Worm (Caenorhabditis elegans) whole organism, L3 larva: ENCODE results near the gene ell-1.

Experiments
- R02D3.7 ChIP-seq: fragments of 150-350 bp; optimal IDR thresholded peaks from 2 replicates; lab custom pipeline; 2014; ENCODE audit warnings: missing biosample characterization, missing genetic modification characterization
- ZK546.5 ChIP-seq: sonication (generic microtip); optimal IDR thresholded peaks from 2 replicates; lab custom pipeline; 2017; ENCODE audit warnings: missing biosample characterization, missing genetic modification characterization
- ceh-16 ChIP-seq: sonication (generic microtip); optimal IDR thresholded peaks from 2 replicates; lab custom pipeline; 2017; ENCODE audit warnings: missing biosample characterization, missing genetic modification characterization
- ceh-28 ChIP-seq: fragments of 150-350 bp; optimal IDR thresholded peaks from 2 replicates; lab custom pipeline; 2014; ENCODE audit warnings: missing biosample characterization, missing genetic modification reagents, missing genetic modification characterization
- ceh-82 ChIP-seq: fragments of 150-350 bp; optimal IDR thresholded peaks from 2 replicates; lab custom pipeline; 2014; ENCODE audit warnings: missing biosample characterization, missing genetic modification characterization
- ceh-9 ChIP-seq: sonication (generic microtip); optimal IDR thresholded peaks from 2 replicates; lab custom pipeline; 2018; ENCODE audit warnings: missing biosample characterization, missing genetic modification characterization
- daf-12 ChIP-seq: fragments of 150-350 bp; optimal IDR thresholded peaks from 2 replicates; lab custom pipeline; 2014; ENCODE audit warnings: missing biosample characterization, missing genetic modification reagents, missing genetic modification characterization
- egl-5 ChIP-seq: fragments of 150-350 bp; optimal IDR thresholded peaks from 2 replicates; lab custom pipeline; 2017; ENCODE audit warnings: missing biosample characterization, missing genetic modification reagents, missing genetic modification characterization, inconsistent platforms
- elt-1 ChIP-seq: fragments of 150-350 bp; optimal IDR thresholded peaks from 2 replicates; lab custom pipeline; 2014; ENCODE audit warnings: missing biosample characterization, missing genetic modification characterization
- elt-2 ChIP-seq: sonication (generic microtip); optimal IDR thresholded peaks from 2 replicates; lab custom pipeline; 2016; ENCODE audit warnings: missing genetic modification reagents, mild to moderate bottlenecking, missing genetic modification characterization, missing compliant biosample characterization
- eor-1 ChIP-seq, 2 experiments: fragments of 150-350 bp; optimal IDR thresholded peaks; 2 replicates each; lab custom pipeline; 2014 to 2018; ENCODE audit warnings: missing biosample characterization in 2 of 2, missing genetic modification characterization in 2 of 2
- fkh-10 ChIP-seq: sonication (generic microtip); optimal IDR thresholded peaks from 2 replicates; lab custom pipeline; 2017; ENCODE audit warnings: missing biosample characterization, missing genetic modification reagents, missing genetic modification characterization
- fos-1 ChIP-seq: fragments of 150-350 bp; optimal IDR thresholded peaks from 2 replicates; lab custom pipeline; 2014; ENCODE audit warnings: missing biosample characterization, missing genetic modification characterization
- lin-15B ChIP-seq: fragments of 150-350 bp; optimal IDR thresholded peaks from 2 replicates; lab custom pipeline; 2014; ENCODE audit warnings: missing biosample characterization, missing genetic modification characterization
- lin-39 ChIP-seq: fragments of 150-350 bp; optimal IDR thresholded peaks from 2 replicates; lab custom pipeline; 2018; ENCODE audit warnings: missing biosample characterization, missing genetic modification reagents, missing genetic modification characterization
- lsy-12 ChIP-seq: sonication (generic microtip); optimal IDR thresholded peaks from 2 replicates; lab custom pipeline; 2016; ENCODE audit warnings: mild to moderate bottlenecking, missing genetic modification characterization, missing compliant biosample characterization
- mdl-1 ChIP-seq: fragments of 150-350 bp; optimal IDR thresholded peaks from 2 replicates; lab custom pipeline; 2014; ENCODE audit warnings: missing biosample characterization, missing genetic modification characterization
- mml-1 ChIP-seq: fragments of 150-350 bp; sonication (generic microtip); optimal IDR thresholded peaks from 3 replicates; lab custom pipeline; 2014; ENCODE audit warnings: missing biosample characterization, missing genetic modification characterization
- nfya-1 ChIP-seq: sonication (generic microtip); optimal IDR thresholded peaks from 2 replicates; lab custom pipeline; 2017; ENCODE audit warnings: missing genetic modification characterization, mild to moderate bottlenecking, missing compliant biosample characterization, antibody characterized with exemption, moderate library complexity; ENCODE audit not compliant: insufficient read depth
- nhr-11 ChIP-seq: fragments of 150-350 bp; optimal IDR thresholded peaks from 2 replicates; lab custom pipeline; 2014; ENCODE audit warnings: missing biosample characterization, missing genetic modification characterization
- nhr-12 ChIP-seq: fragments of 150-350 bp; optimal IDR thresholded peaks from 2 replicates; lab custom pipeline; 2014; ENCODE audit warnings: missing biosample characterization, missing genetic modification characterization
- nhr-23 ChIP-seq: fragments of 150-350 bp; optimal IDR thresholded peaks from 2 replicates; lab custom pipeline; 2014; ENCODE audit warnings: missing biosample characterization, missing genetic modification reagents, missing genetic modification characterization
- nhr-237 ChIP-seq: fragments of 150-350 bp; optimal IDR thresholded peaks from 2 replicates; lab custom pipeline; 2014; ENCODE audit warnings: missing biosample characterization, missing genetic modification characterization
- nhr-25 ChIP-seq: sonication (generic microtip); optimal IDR thresholded peaks from 2 replicates; lab custom pipeline; 2017; ENCODE audit warnings: missing biosample characterization, missing genetic modification characterization
- nhr-28 ChIP-seq: fragments of 150-350 bp; optimal IDR thresholded peaks from 2 replicates; lab custom pipeline; 2014; ENCODE audit warnings: missing biosample characterization, missing genetic modification characterization
- nhr-43 ChIP-seq: sonication (generic microtip); optimal IDR thresholded peaks from 2 replicates; lab custom pipeline; 2016; ENCODE audit warnings: mild to moderate bottlenecking, missing genetic modification characterization, missing compliant biosample characterization; ENCODE audit not compliant: poor library complexity, severe bottlenecking
- nhr-67 ChIP-seq: fragments of 150-350 bp; optimal IDR thresholded peaks from 2 replicates; lab custom pipeline; 2014; ENCODE audit warnings: missing biosample characterization, missing genetic modification characterization
- nhr-76 ChIP-seq: fragments of 150-350 bp; sonication (generic microtip); optimal IDR thresholded peaks from 5 replicates; lab custom pipeline; 2014; ENCODE audit warnings: missing biosample characterization, missing genetic modification characterization
- nhr-77 ChIP-seq: fragments of 150-350 bp; optimal IDR thresholded peaks from 2 replicates; lab custom pipeline; 2014; ENCODE audit warnings: missing biosample characterization, missing genetic modification characterization
- pha-4 ChIP-seq: fragments of 150-350 bp; optimal IDR thresholded peaks from 2 replicates; lab custom pipeline; 2014; ENCODE audit warnings: missing biosample characterization, missing genetic modification reagents, missing genetic modification characterization
- pqm-1 ChIP-seq: fragments of 150-350 bp; optimal IDR thresholded peaks from 2 replicates; lab custom pipeline; 2017; ENCODE audit warnings: missing biosample characterization, missing genetic modification characterization, inconsistent platforms
- sea-2 ChIP-seq: fragments of 150-350 bp; sonication (generic microtip); optimal IDR thresholded peaks from 4 replicates; lab custom pipeline; 2014; ENCODE audit warnings: missing biosample characterization, missing genetic modification reagents, missing genetic modification characterization
- tbx-2 ChIP-seq: sonication (generic microtip); optimal IDR thresholded peaks from 2 replicates; lab custom pipeline; 2016; ENCODE audit warnings: mild to moderate bottlenecking, missing genetic modification characterization, missing compliant biosample characterization
- unc-39 ChIP-seq: sonication (generic microtip); optimal IDR thresholded peaks from 4 replicates; lab custom pipeline; 2017; ENCODE audit warnings: missing biosample characterization, missing genetic modification characterization
- unc-62 ChIP-seq: fragments of 150-350 bp; sonication (generic microtip); optimal IDR thresholded peaks from 4 replicates; lab custom pipeline; 2014; ENCODE audit warnings: missing biosample characterization, missing genetic modification reagents, missing genetic modification characterization
- zag-1 ChIP-seq: fragments of 150-350 bp; optimal IDR thresholded peaks from 2 replicates; lab custom pipeline; 2014; ENCODE audit warnings: missing biosample characterization, missing genetic modification characterization
- ztf-11 ChIP-seq: fragments of 150-350 bp; optimal IDR thresholded peaks from 2 replicates; lab custom pipeline; 2014; ENCODE audit warnings: missing biosample characterization, missing genetic modification characterization
- ztf-4 ChIP-seq: fragments of 150-350 bp; optimal IDR thresholded peaks from 2 replicates; lab custom pipeline; 2014; ENCODE audit warnings: missing biosample characterization, missing genetic modification characterization

ell-1 gene

ce11 chrIV:4393488-4393887, 722 bp upstream of the ell-1 start:
- TF ChIP-seq ceh-9 (no peak), fkh-10 (GFP tag; lab: Kevin White, UChicago) (no peak), nhr-11 (tag; lab: Kevin White, UChicago) (no peak), nhr-43 (tag; lab: Kevin White, UChicago) (no peak), pha-4 (tag; lab: Kevin White, UChicago) (no peak), lsy-12 (tag; lab: Kevin White, UChicago) (no peak), ztf-4 (tag; lab: Kevin White, UChicago) (no peak), ztf-11 (tag; lab: Kevin White, UChicago) (no peak), nhr-25 (tag; lab: Kevin White, UChicago) (no peak), nhr-23 (no peak), egl-5 (tag; lab: Kevin White, UChicago) (no peak), daf-12 (no peak), nhr-12 (tag; lab: Kevin White, UChicago) (no peak), ceh-28 (tag; lab: Kevin White, UChicago) (no peak), unc-62 (GFP tag; lab: Kevin White, UChicago) (no peak), ZK546.5 (no peak), sea-2 (GFP tag; lab: Kevin White, UChicago) (no peak), nhr-28 (tag; lab: Kevin White, UChicago) (no peak), zag-1 (tag; lab: Kevin White, UChicago) (no peak)

ce11 chrIV:4395555-4395954, 1.3 kb downstream of the ell-1 start:
- TF ChIP-seq fkh-10 (GFP tag; lab: Kevin White, UChicago) (no peak), elt-2 (tag; lab: Kevin White, UChicago) (no peak), sea-2 (GFP tag; lab: Kevin White, UChicago) (no peak), ceh-16 (tag; lab: Kevin White, UChicago) (no peak), ztf-11 (tag; lab: Kevin White, UChicago) (no peak), ztf-4 (tag; lab: Kevin White, UChicago) (no peak), nfya-1 (tag; lab: Kevin White, UChicago) (no peak), nhr-237 (tag; lab: Kevin White, UChicago) (no peak), ceh-9 (no peak), mml-1 (tag; lab: Kevin White, UChicago) (no peak)
- TF ChIP-seq, all 47 proteins: peak for 0

- no peak for TF ChIP-seq ztf-11 (tag; lab: Kevin White, UChicago)
- TF ChIP-seq fos-1 (tag; lab: Kevin White, UChicago) = no peak
- TF ChIP-seq elt-2 (tag; lab: Kevin White, UChicago) = no peak
- TF ChIP-seq nhr-25 (tag; lab: Kevin White, UChicago) = peak; percentile 89
- peak; percentile 68 for TF ChIP-seq nhr-43 (tag; lab: Kevin White, UChicago)
- TF ChIP-seq nhr-23 = peak; percentile 53
Observed at ce11 chrIV:4396052-4396821, 2.0 kb downstream of the ell-1 start.

ce11 chrIV:4397111-4397510, 2.9 kb downstream of the ell-1 start:
- TF ChIP-seq nhr-76 (tag; lab: Kevin White, UChicago) (no peak), pha-4 (tag; lab: Kevin White, UChicago) (peak; percentile 91), pqm-1 (tag; lab: Kevin White, UChicago) (peak; percentile 43), elt-2 (tag; lab: Kevin White, UChicago) (peak; percentile 65), elt-1 (tag; lab: Kevin White, UChicago) (no peak)

ce11 chrIV:4397586-4397985, 3.4 kb downstream of the ell-1 start:
- TF ChIP-seq tbx-2 = no peak
- peak; percentile 94 for TF ChIP-seq nfya-1 (tag; lab: Kevin White, UChicago)

ce11 chrIV:4398420-4398819, 4.2 kb downstream of the ell-1 start:
- TF ChIP-seq R02D3.7 (tag; lab: Kevin White, UChicago) (peak; percentile 17), nhr-237 (tag; lab: Kevin White, UChicago) (no peak), pha-4 (tag; lab: Kevin White, UChicago) (peak; percentile 22), elt-1 (tag; lab: Kevin White, UChicago) (no peak), ceh-82 (tag; lab: Kevin White, UChicago) (no peak), ztf-4 (tag; lab: Kevin White, UChicago) (no peak), lin-15B (tag; lab: Kevin White, UChicago) (no peak), unc-62 (GFP tag; lab: Kevin White, UChicago) (no peak), ZK546.5 (no peak), unc-39 (tag; lab: Kevin White, UChicago) (no peak), nhr-43 (tag; lab: Kevin White, UChicago) (peak; percentile 48), eor-1 (tag; optimal IDR thresholded peaks at IDR 0.05; lab: Kevin White, UChicago) (no peak), nhr-67 (tag; lab: Kevin White, UChicago) (no peak), nhr-76 (tag; lab: Kevin White, UChicago) (no peak), nhr-77 (tag; lab: Kevin White, UChicago) (no peak), mml-1 (tag; lab: Kevin White, UChicago) (no peak), pqm-1 (tag; lab: Kevin White, UChicago) (no peak), nhr-25 (tag; lab: Kevin White, UChicago) (peak; percentile 73), nfya-1 (tag; lab: Kevin White, UChicago) (no peak), tbx-2 (peak; percentile 6), mdl-1 (tag; lab: Kevin White, UChicago) (no peak), lin-39 (no peak), elt-2 (tag; lab: Kevin White, UChicago) (no peak), zag-1 (tag; lab: Kevin White, UChicago) (no peak)
